Worm (Caenorhabditis elegans): ENCODE measurements around the gene fbxb-81.

- no peak for TF ChIP-seq sea-1 (GFP tag; conservative IDR thresholded peaks at IDR 0.05)
- no peak for TF ChIP-seq ceh-13 (GFP tag; optimal IDR thresholded peaks at IDR 0.05)
- no peak for TF ChIP-seq B0310.2 (tag; optimal IDR thresholded peaks at IDR 0.05)
- no peak for TF ChIP-seq flt-1 (GFP tag; IDR thresholded peaks at IDR 0.05)
- no peak for TF ChIP-seq hmg-4 (GFP tag; optimal IDR thresholded peaks at IDR 0.05)
- TF ChIP-seq tbx-37 (GFP tag; conservative IDR thresholded peaks at IDR 0.05) = no peak
- TF ChIP-seq ama-1 (optimal IDR thresholded peaks at IDR 0.05) = no peak
- TF ChIP-seq scrt-1 (GFP tag; IDR thresholded peaks at IDR 0.05) = no peak
- TF ChIP-seq tbx-11 (GFP tag; IDR thresholded peaks at IDR 0.05) = no peak
- no peak for TF ChIP-seq hmbx-1 (tag; optimal IDR thresholded peaks at IDR 0.05)
- TF ChIP-seq tra-4 (tag; optimal IDR thresholded peaks at IDR 0.05) = no peak
- TF ChIP-seq aly-1 (tag; optimal IDR thresholded peaks at IDR 0.05) = no peak
- no peak for TF ChIP-seq ets-7 (tag; optimal IDR thresholded peaks at IDR 0.05)
- no peak for TF ChIP-seq pes-1 (GFP tag; IDR thresholded peaks at IDR 0.05)
Observed at ce11 chrIII:189280-189679, 48.3 kb upstream of the fbxb-81 start.
